Worm (Caenorhabditis elegans) whole organism, young adult: ENCODE measurements around the gene F13D12.10.

Source experiments
- B0336.3 ChIP-seq: fragments of 200-800 bp; sonication (Bioruptor generic); IDR thresholded peaks from 2 replicates; pipeline ENCODE4 v1.3.6; 2022; ENCODE audit warnings: missing genetic modification characterization, missing compliant biosample characterization
- C06A6.2 ChIP-seq: fragments of 200-800 bp; sonication (Bioruptor generic); conservative IDR thresholded peaks from 2 replicates; pipeline ENCODE4 v1.3.6; 2022; ENCODE audit warnings: missing genetic modification characterization, missing compliant biosample characterization
- C17E4.6 ChIP-seq: fragments of 200-800 bp; sonication (Bioruptor generic); IDR thresholded peaks from 2 replicates; pipeline ENCODE4 v1.3.6; 2022; ENCODE audit warnings: missing genetic modification reagents, missing genetic modification characterization, missing compliant biosample characterization
- D2030.7 ChIP-seq: fragments of 200-800 bp; sonication (Bioruptor generic); IDR thresholded peaks from 2 replicates; pipeline ENCODE4 v1.3.6; 2022; ENCODE audit warnings: missing genetic modification reagents, missing genetic modification characterization, missing compliant biosample characterization
- F10E7.11 ChIP-seq: sonication (generic microtip); optimal IDR thresholded peaks from 2 replicates; lab custom pipeline; 2017; ENCODE audit warnings: mild to moderate bottlenecking, missing genetic modification characterization, moderate library complexity, missing compliant biosample characterization
- F49E8.2 ChIP-seq: sonication (generic microtip); optimal IDR thresholded peaks from 3 replicates; lab custom pipeline; 2017; ENCODE audit warnings: missing genetic modification characterization, mild to moderate bottlenecking, missing compliant biosample characterization, antibody characterized with exemption, moderate library complexity; ENCODE audit not compliant: insufficient read depth
- F57A8.1 ChIP-seq: fragments of 200-800 bp; sonication (Bioruptor generic); optimal IDR thresholded peaks from 2 replicates; lab custom pipeline; 2018; ENCODE audit warnings: mild to moderate bottlenecking, missing genetic modification characterization, moderate library complexity, missing compliant biosample characterization
- F57C9.4 ChIP-seq: sonication (generic microtip); optimal IDR thresholded peaks from 2 replicates; lab custom pipeline; 2017; ENCODE audit warnings: mild to moderate bottlenecking, missing genetic modification characterization, missing compliant biosample characterization
- T26A5.8 ChIP-seq: sonication (generic microtip); optimal IDR thresholded peaks from 2 replicates; lab custom pipeline; 2016; ENCODE audit warnings: missing genetic modification characterization, missing compliant biosample characterization
- Y53F4B.3 ChIP-seq: fragments of 200-800 bp; sonication (Bioruptor generic); IDR thresholded peaks from 2 replicates; pipeline ENCODE4 v1.3.6; 2022; ENCODE audit warnings: missing genetic modification reagents, missing genetic modification characterization, missing compliant biosample characterization
- Y56A3A.18 ChIP-seq: fragments of 200-800 bp; sonication (Bioruptor generic); IDR thresholded peaks from 2 replicates; pipeline ENCODE4 v1.3.6; 2022; ENCODE audit warnings: missing genetic modification reagents, missing genetic modification characterization, missing compliant biosample characterization
- Y67H2A.10 ChIP-seq: fragments of 200-800 bp; sonication (Bioruptor generic); conservative IDR thresholded peaks from 2 replicates; pipeline ENCODE4 v1.3.6; 2022; ENCODE audit warnings: missing genetic modification reagents, missing genetic modification characterization, missing compliant biosample characterization
- Y79H2A.3 ChIP-seq: fragments of 200-800 bp; sonication (Bioruptor generic); conservative IDR thresholded peaks from 2 replicates; pipeline ENCODE4 v1.3.6; 2022; ENCODE audit warnings: missing genetic modification reagents, missing genetic modification characterization, missing compliant biosample characterization
- Y95B8A.8 ChIP-seq: fragments of 200-800 bp; sonication (Bioruptor generic); IDR thresholded peaks from 2 replicates; pipeline ENCODE4 v1.3.6; 2022; ENCODE audit warnings: missing genetic modification reagents, missing genetic modification characterization, missing compliant biosample characterization
- akir-1 ChIP-seq: fragments of 200-800 bp; sonication (Bioruptor generic); optimal IDR thresholded peaks from 2 replicates; lab custom pipeline; 2018; ENCODE audit warnings: mild to moderate bottlenecking, missing genetic modification characterization, moderate library complexity, missing compliant biosample characterization
- atf-7 ChIP-seq: sonication (generic microtip); optimal IDR thresholded peaks from 2 replicates; lab custom pipeline; 2017; ENCODE audit warnings: mild to moderate bottlenecking, missing genetic modification characterization, missing compliant biosample characterization
- athp-1 ChIP-seq: sonication (generic microtip); optimal IDR thresholded peaks from 2 replicates; lab custom pipeline; 2017; ENCODE audit warnings: mild to moderate bottlenecking, missing genetic modification characterization, missing compliant biosample characterization
- attf-5 ChIP-seq: fragments of 200-800 bp; sonication (Bioruptor generic); optimal IDR thresholded peaks from 2 replicates; lab custom pipeline; 2018; ENCODE audit warnings: mild to moderate bottlenecking, missing genetic modification characterization, missing compliant biosample characterization
- attf-6 ChIP-seq: fragments of 200-800 bp; sonication (Bioruptor generic); IDR thresholded peaks from 2 replicates; pipeline ENCODE4 v1.3.6; 2022; ENCODE audit warnings: missing genetic modification reagents, missing genetic modification characterization, missing compliant biosample characterization
- bed-1 ChIP-seq: fragments of 200-800 bp; sonication (Bioruptor generic); IDR thresholded peaks from 2 replicates; pipeline ENCODE4 v1.3.6; 2022; ENCODE audit warnings: missing genetic modification reagents, missing genetic modification characterization, missing compliant biosample characterization
- bed-2 ChIP-seq: fragments of 200-800 bp; sonication (Bioruptor generic); IDR thresholded peaks from 2 replicates; pipeline ENCODE4 v1.3.6; 2022; ENCODE audit warnings: missing genetic modification reagents, missing genetic modification characterization, missing compliant biosample characterization
- ccch-3 ChIP-seq: fragments of 200-800 bp; sonication (Bioruptor generic); optimal IDR thresholded peaks from 2 replicates; lab custom pipeline; 2018; ENCODE audit warnings: mild to moderate bottlenecking, missing genetic modification characterization, missing compliant biosample characterization
- ceh-58 ChIP-seq: fragments of 200-800 bp; sonication (Bioruptor generic); IDR thresholded peaks from 2 replicates; pipeline ENCODE4 v1.3.6; 2022; ENCODE audit warnings: missing genetic modification characterization, missing compliant biosample characterization
- ekl-4 ChIP-seq: fragments of 200-800 bp; sonication (Bioruptor generic); IDR thresholded peaks from 2 replicates; pipeline ENCODE4 v1.3.6; 2022; ENCODE audit warnings: missing genetic modification reagents, missing genetic modification characterization, missing compliant biosample characterization
- fkh-3 ChIP-seq: sonication (generic microtip); optimal IDR thresholded peaks from 2 replicates; lab custom pipeline; 2016; ENCODE audit warnings: mild to moderate bottlenecking, missing genetic modification characterization, missing compliant biosample characterization
- hmg-1.2 ChIP-seq: fragments of 200-800 bp; sonication (Bioruptor generic); IDR thresholded peaks from 2 replicates; pipeline ENCODE4 v1.3.6; 2022; ENCODE audit warnings: missing genetic modification reagents, missing genetic modification characterization, missing compliant biosample characterization
- lag-1 ChIP-seq: fragments of 200-800 bp; sonication (Bioruptor generic); IDR thresholded peaks from 2 replicates; pipeline ENCODE4 v1.3.6; 2022; ENCODE audit warnings: missing genetic modification reagents, missing genetic modification characterization, missing compliant biosample characterization
- let-526 ChIP-seq: fragments of 200-800 bp; sonication (Bioruptor generic); IDR thresholded peaks from 2 replicates; pipeline ENCODE4 v1.3.6; 2022; ENCODE audit warnings: missing genetic modification reagents, missing genetic modification characterization, missing compliant biosample characterization
- lin-26 ChIP-seq: fragments of 200-800 bp; sonication (Bioruptor generic); IDR thresholded peaks from 2 replicates; pipeline ENCODE4 v1.3.6; 2022; ENCODE audit warnings: missing genetic modification reagents, missing genetic modification characterization, missing compliant biosample characterization
- lin-54 ChIP-seq: fragments of 200-800 bp; sonication (Bioruptor generic); optimal IDR thresholded peaks from 2 replicates; lab custom pipeline; 2018; ENCODE audit warnings: mild to moderate bottlenecking, missing genetic modification characterization, missing compliant biosample characterization
- madf-10 ChIP-seq: sonication (generic microtip); optimal IDR thresholded peaks from 2 replicates; lab custom pipeline; 2016; ENCODE audit warnings: mild to moderate bottlenecking, missing genetic modification characterization, missing compliant biosample characterization
- madf-3 ChIP-seq: fragments of 200-800 bp; sonication (Bioruptor generic); IDR thresholded peaks from 2 replicates; pipeline ENCODE4 v1.3.6; 2022; ENCODE audit warnings: missing genetic modification reagents, missing genetic modification characterization, missing compliant biosample characterization
- madf-8 ChIP-seq: fragments of 200-800 bp; sonication (Bioruptor generic); conservative IDR thresholded peaks from 2 replicates; pipeline ENCODE4 v1.3.6; 2022; ENCODE audit warnings: missing genetic modification reagents, missing genetic modification characterization, missing compliant biosample characterization
- nfya-2 ChIP-seq: fragments of 200-800 bp; sonication (Bioruptor generic); IDR thresholded peaks from 2 replicates; pipeline ENCODE4 v1.3.6; 2022; ENCODE audit warnings: missing genetic modification reagents, missing genetic modification characterization, missing compliant biosample characterization
- nhr-120 ChIP-seq: fragments of 200-800 bp; sonication (Bioruptor generic); IDR thresholded peaks from 2 replicates; pipeline ENCODE4 v1.3.6; 2022; ENCODE audit warnings: missing genetic modification characterization, missing compliant biosample characterization
- nhr-27 ChIP-seq: fragments of 200-800 bp; sonication (Bioruptor generic); optimal IDR thresholded peaks from 2 replicates; lab custom pipeline; 2018; ENCODE audit warnings: mild to moderate bottlenecking, missing genetic modification characterization, moderate library complexity, missing compliant biosample characterization
- nhr-90 ChIP-seq: sonication (generic microtip); optimal IDR thresholded peaks from 2 replicates; lab custom pipeline; 2016; ENCODE audit warnings: missing genotype, mild to moderate bottlenecking, missing genetic modification characterization, missing compliant biosample characterization
- pbrm-1 ChIP-seq: fragments of 200-800 bp; sonication (Bioruptor generic); IDR thresholded peaks from 2 replicates; pipeline ENCODE4 v1.3.6; 2022; ENCODE audit warnings: missing genetic modification reagents, missing genetic modification characterization, missing compliant biosample characterization
- pha-4 ChIP-seq: fragments of 150-350 bp; sonication (generic microtip); optimal IDR thresholded peaks from 2 replicates; lab custom pipeline; 2014; ENCODE audit warnings: missing biosample characterization, missing genetic modification reagents, missing genetic modification characterization
- sdz-38 ChIP-seq: sonication (generic microtip); optimal IDR thresholded peaks from 2 replicates; lab custom pipeline; 2016; ENCODE audit warnings: missing genotype, missing genetic modification characterization, missing compliant biosample characterization
- sea-2 ChIP-seq: fragments of 200-800 bp; sonication (Bioruptor generic); IDR thresholded peaks from 2 replicates; pipeline ENCODE4 v1.3.6; 2022; ENCODE audit warnings: missing genetic modification characterization, missing compliant biosample characterization
- snpc-1.3 ChIP-seq: sonication (generic microtip); optimal IDR thresholded peaks from 2 replicates; lab custom pipeline; 2017; ENCODE audit warnings: missing genetic modification characterization, mild to moderate bottlenecking, missing compliant biosample characterization, antibody characterized with exemption, moderate library complexity, missing genotype, missing genetic modification reagents; ENCODE audit not compliant: insufficient read depth
- tbp1 ChIP-seq: fragments of 200-800 bp; sonication (Bioruptor generic); optimal IDR thresholded peaks from 2 replicates; lab custom pipeline; 2018; ENCODE audit warnings: mild to moderate bottlenecking, missing genetic modification characterization, missing compliant biosample characterization
- tbx-9 ChIP-seq: sonication (generic microtip); optimal IDR thresholded peaks from 2 replicates; lab custom pipeline; 2016; ENCODE audit warnings: borderline replicate concordance, missing genetic modification characterization, inconsistent platforms, missing compliant biosample characterization
- unc-130 ChIP-seq: sonication (generic microtip); optimal IDR thresholded peaks from 2 replicates; lab custom pipeline; 2016; ENCODE audit warnings: missing genetic modification reagents, missing genetic modification characterization, missing compliant biosample characterization
- unc-62 ChIP-seq: fragments of 150-350 bp; optimal IDR thresholded peaks from 2 replicates; lab custom pipeline; 2014; ENCODE audit warnings: missing biosample characterization, missing genetic modification reagents, missing genetic modification characterization
- ztf-25 ChIP-seq: fragments of 200-800 bp; sonication (Bioruptor generic); IDR thresholded peaks from 2 replicates; pipeline ENCODE4 v1.3.6; 2022; ENCODE audit warnings: missing genetic modification reagents, missing genetic modification characterization, missing compliant biosample characterization
- ztf-28 ChIP-seq: fragments of 200-800 bp; sonication (Bioruptor generic); IDR thresholded peaks from 2 replicates; pipeline ENCODE4 v1.3.6; 2022; ENCODE audit warnings: missing genetic modification reagents, missing genetic modification characterization, missing compliant biosample characterization
- ztf-3 ChIP-seq: fragments of 200-800 bp; sonication (Bioruptor generic); optimal IDR thresholded peaks from 2 replicates; lab custom pipeline; 2018; ENCODE audit warnings: mild to moderate bottlenecking, missing genetic modification characterization, missing compliant biosample characterization

Gene F13D12.10

ce11 chrII:11731174-11731724 lies 17.6 kb downstream of the F13D12.10 start (continued):
- TF ChIP-seq atf-7 (tag; lab: Kevin White, UChicago) (peak; percentile 20), nhr-120 (GFP tag; lab: Robert Waterston, UW) (no peak), lag-1 (GFP tag; lab: Robert Waterston, UW) (no peak), Y95B8A.8 (GFP tag; lab: Robert Waterston, UW) (peak; percentile 49; the same call in 1 of the 2 replicates), F10E7.11 (no peak), Y53F4B.3 (no peak), nhr-27 (tag; lab: Kevin White, UChicago) (no peak), ceh-58 (GFP tag; lab: Robert Waterston, UW) (no peak), Y67H2A.10 (GFP tag; lab: Robert Waterston, UW) (no peak), ccch-3 (GFP tag; lab: Kevin White, UChicago) (no peak), akir-1 (GFP tag; lab: Kevin White, UChicago) (no peak), bed-2 (GFP tag; lab: Robert Waterston, UW) (no peak), D2030.7 (GFP tag; lab: Robert Waterston, UW) (no peak), sdz-38 (tag; lab: Kevin White, UChicago) (no peak), tbp1 (GFP tag; lab: Kevin White, UChicago) (no peak), B0336.3 (GFP tag; lab: Robert Waterston, UW) (peak; percentile 89), ztf-3 (GFP tag; lab: Kevin White, UChicago) (no peak), pbrm-1 (peak; percentile 16; the same call in 1 of the 2 replicates), C17E4.6 (GFP tag; lab: Robert Waterston, UW) (0 out of 2 replicates have a peak, but pooled peaks have one; percentile 6), attf-5 (GFP tag; lab: Kevin White, UChicago) (no peak), let-526 (GFP tag; lab: Robert Waterston, UW) (no peak), ztf-25 (GFP tag; lab: Robert Waterston, UW) (no peak), nhr-90 (tag; lab: Kevin White, UChicago) (peak; percentile 48), Y79H2A.3 (GFP tag; lab: Robert Waterston, UW) (no peak), F57C9.4 (tag; lab: Kevin White, UChicago) (no peak), F49E8.2 (tag; lab: Kevin White, UChicago) (no peak), T26A5.8 (tag; lab: Kevin White, UChicago) (peak; percentile 26), pha-4 (tag; lab: Kevin White, UChicago) (no peak), unc-130 (no peak), ztf-28 (no peak), snpc-1.3 (tag; lab: Kevin White, UChicago) (no peak), lin-54 (GFP tag; lab: Kevin White, UChicago) (no peak), tbx-9 (tag; lab: Kevin White, UChicago) (no peak), nfya-2 (GFP tag; lab: Robert Waterston, UW) (no peak), bed-1 (GFP tag; lab: Robert Waterston, UW) (no peak), fkh-3 (tag; lab: Kevin White, UChicago) (peak; percentile 39), attf-6 (GFP tag; lab: Robert Waterston, UW) (no peak), F57A8.1 (GFP tag; lab: Kevin White, UChicago) (no peak), lin-26 (GFP tag; lab: Robert Waterston, UW) (no peak), madf-3 (GFP tag; lab: Robert Waterston, UW) (0 out of 2 replicates have a peak, but pooled peaks have one; percentile 15), sea-2 (GFP tag; lab: Robert Waterston, UW) (no peak), hmg-1.2 (peak; percentile 15; the same call in 1 of the 2 replicates), C06A6.2 (GFP tag; lab: Robert Waterston, UW) (no peak), Y56A3A.18 (GFP tag; lab: Robert Waterston, UW) (peak; percentile 61; the same call in 1 of the 2 replicates), madf-8 (GFP tag; lab: Robert Waterston, UW) (no peak), athp-1 (tag; lab: Kevin White, UChicago) (peak; percentile 42), ekl-4 (GFP tag; lab: Robert Waterston, UW) (peak; percentile 50; the same call in 1 of the 2 replicates), unc-62 (GFP tag; lab: Kevin White, UChicago) (no peak), madf-10 (tag; lab: Kevin White, UChicago) (peak; percentile 58)
